Worm (Caenorhabditis elegans) whole organism, mixed stage, embryonic: Measurements from ENCODE around the gene C05G5.3.

Experiments used
- M03D4.4 ChIP-seq: sonication (generic microtip); optimal IDR thresholded peaks from 2 replicates; lab custom pipeline; 2017; ENCODE audit warnings: mild to moderate bottlenecking, missing genetic modification characterization, missing compliant biosample characterization
- bed-3 ChIP-seq: fragments of 200-800 bp; sonication (Bioruptor generic); optimal IDR thresholded peaks from 3 replicates; lab custom pipeline; 2018; ENCODE audit warnings: mild to moderate bottlenecking, missing genetic modification characterization, moderate library complexity, missing compliant biosample characterization
- ceh-39 ChIP-seq: fragments of 150-350 bp; optimal IDR thresholded peaks from 2 replicates; lab custom pipeline; 2014; ENCODE audit warnings: missing biosample characterization, missing genetic modification characterization
- ceh-43 ChIP-seq: fragments of 200-800 bp; sonication (Bioruptor generic); optimal IDR thresholded peaks from 2 replicates; lab custom pipeline; 2018; ENCODE audit warnings: mild to moderate bottlenecking, missing genetic modification characterization, moderate library complexity, missing compliant biosample characterization
- ceh-83 ChIP-seq: fragments of 200-800 bp; sonication (Bioruptor generic); optimal IDR thresholded peaks from 2 replicates; lab custom pipeline; 2018; ENCODE audit warnings: mild to moderate bottlenecking, missing genetic modification characterization, missing compliant biosample characterization
- ces-1 ChIP-seq: fragments of 150-350 bp; optimal IDR thresholded peaks from 2 replicates; lab custom pipeline; 2014; ENCODE audit warnings: missing biosample characterization, missing genetic modification reagents, missing genetic modification characterization
- cnd-1 ChIP-seq: fragments of 200-800 bp; sonication (Bioruptor generic); optimal IDR thresholded peaks from 2 replicates; lab custom pipeline; 2018; ENCODE audit warnings: mild to moderate bottlenecking, missing genetic modification characterization, missing compliant biosample characterization
- drap-1 ChIP-seq: fragments of 200-800 bp; sonication (Bioruptor generic); optimal IDR thresholded peaks from 3 replicates; lab custom pipeline; 2018; ENCODE audit warnings: mild to moderate bottlenecking, missing genetic modification characterization, missing compliant biosample characterization
- elt-1 ChIP-seq: sonication (generic microtip); optimal IDR thresholded peaks from 2 replicates; lab custom pipeline; 2017; ENCODE audit warnings: missing genetic modification characterization, mild to moderate bottlenecking, missing compliant biosample characterization, antibody characterized with exemption, moderate library complexity, borderline replicate concordance; ENCODE audit not compliant: insufficient read depth
- elt-3 ChIP-seq: fragments of 150-350 bp; optimal IDR thresholded peaks from 2 replicates; lab custom pipeline; 2014; ENCODE audit warnings: missing biosample characterization, missing genetic modification characterization
- flh-1 ChIP-seq: fragments of 200-800 bp; sonication (Bioruptor generic); optimal IDR thresholded peaks from 2 replicates; lab custom pipeline; 2018; ENCODE audit warnings: mild to moderate bottlenecking, missing genetic modification characterization, moderate library complexity, missing compliant biosample characterization
- ham-2 ChIP-seq: fragments of 200-800 bp; sonication (Bioruptor generic); optimal IDR thresholded peaks from 2 replicates; lab custom pipeline; 2018; ENCODE audit warnings: mild to moderate bottlenecking, missing genetic modification characterization, missing compliant biosample characterization
- hlh-1 ChIP-seq: fragments of 150-350 bp; optimal IDR thresholded peaks from 2 replicates; lab custom pipeline; 2014; ENCODE audit warnings: missing biosample characterization, missing genetic modification reagents, missing genetic modification characterization
- lin-13 ChIP-seq: fragments of 150-350 bp; optimal IDR thresholded peaks from 2 replicates; lab custom pipeline; 2014; ENCODE audit warnings: missing biosample characterization, missing genetic modification characterization
- mab-5 ChIP-seq: fragments of 150-350 bp; optimal IDR thresholded peaks from 2 replicates; lab custom pipeline; 2014; ENCODE audit warnings: missing biosample characterization, missing genetic modification characterization
- mep-1 ChIP-seq: fragments of 150-350 bp; optimal IDR thresholded peaks from 2 replicates; lab custom pipeline; 2017; ENCODE audit warnings: missing biosample characterization, missing genetic modification reagents, missing genetic modification characterization, inconsistent platforms
- mls-2 ChIP-seq: sonication (generic microtip); optimal IDR thresholded peaks from 2 replicates; lab custom pipeline; 2016; ENCODE audit warnings: mild to moderate bottlenecking, missing genetic modification characterization, moderate library complexity, missing compliant biosample characterization
- nhr-12 ChIP-seq: fragments of 150-350 bp; optimal IDR thresholded peaks from 2 replicates; lab custom pipeline; 2014; ENCODE audit warnings: missing biosample characterization, missing genetic modification characterization
- nhr-2 ChIP-seq: fragments of 150-350 bp; optimal IDR thresholded peaks from 2 replicates; lab custom pipeline; 2014; ENCODE audit warnings: missing biosample characterization, missing genetic modification characterization
- nhr-237 ChIP-seq: fragments of 150-350 bp; optimal IDR thresholded peaks from 2 replicates; lab custom pipeline; 2014; ENCODE audit warnings: missing biosample characterization, missing genetic modification characterization
- nhr-28 ChIP-seq: fragments of 150-350 bp; optimal IDR thresholded peaks from 2 replicates; lab custom pipeline; 2014; ENCODE audit warnings: missing biosample characterization, missing genetic modification characterization
- nhr-76 ChIP-seq: sonication (generic microtip); optimal IDR thresholded peaks from 2 replicates; lab custom pipeline; 2017; ENCODE audit warnings: missing biosample characterization, missing genetic modification characterization
- sem-2 ChIP-seq: fragments of 200-800 bp; sonication (Bioruptor generic); optimal IDR thresholded peaks from 2 replicates; lab custom pipeline; 2018; ENCODE audit warnings: mild to moderate bottlenecking, missing genetic modification characterization, missing compliant biosample characterization
- snpc-4 ChIP-seq: fragments of 150-350 bp; optimal IDR thresholded peaks from 2 replicates; lab custom pipeline; 2014; ENCODE audit warnings: missing biosample characterization, missing genetic modification characterization
- sptf-1 ChIP-seq: sonication (generic microtip); optimal IDR thresholded peaks from 2 replicates; lab custom pipeline; 2017; ENCODE audit warnings: mild to moderate bottlenecking, missing genetic modification characterization, moderate library complexity, missing compliant biosample characterization
- tbx-8 ChIP-seq: fragments of 200-800 bp; sonication (Bioruptor generic); optimal IDR thresholded peaks from 2 replicates; lab custom pipeline; 2018; ENCODE audit warnings: mild to moderate bottlenecking, missing genetic modification characterization, moderate library complexity, missing compliant biosample characterization
- unc-120 ChIP-seq: sonication (generic microtip); optimal IDR thresholded peaks from 2 replicates; lab custom pipeline; 2017; ENCODE audit warnings: missing genetic modification characterization, missing compliant biosample characterization; ENCODE audit not compliant: poor library complexity, severe bottlenecking
- unc-39 ChIP-seq: fragments of 150-350 bp; optimal IDR thresholded peaks from 2 replicates; lab custom pipeline; 2014; ENCODE audit warnings: missing biosample characterization, missing genetic modification characterization
- unc-62 ChIP-seq: fragments of 150-350 bp; optimal IDR thresholded peaks from 2 replicates; lab custom pipeline; 2014; ENCODE audit warnings: missing biosample characterization, missing genetic modification reagents, missing genetic modification characterization
- zip-8 ChIP-seq: fragments of 150-350 bp; optimal IDR thresholded peaks from 2 replicates; lab custom pipeline; 2014; ENCODE audit warnings: missing biosample characterization, missing genetic modification characterization
- ztf-11 ChIP-seq: fragments of 150-350 bp; optimal IDR thresholded peaks from 2 replicates; lab custom pipeline; 2014; ENCODE audit warnings: missing biosample characterization, missing genetic modification characterization

The C05G5.3 gene

DNA sequence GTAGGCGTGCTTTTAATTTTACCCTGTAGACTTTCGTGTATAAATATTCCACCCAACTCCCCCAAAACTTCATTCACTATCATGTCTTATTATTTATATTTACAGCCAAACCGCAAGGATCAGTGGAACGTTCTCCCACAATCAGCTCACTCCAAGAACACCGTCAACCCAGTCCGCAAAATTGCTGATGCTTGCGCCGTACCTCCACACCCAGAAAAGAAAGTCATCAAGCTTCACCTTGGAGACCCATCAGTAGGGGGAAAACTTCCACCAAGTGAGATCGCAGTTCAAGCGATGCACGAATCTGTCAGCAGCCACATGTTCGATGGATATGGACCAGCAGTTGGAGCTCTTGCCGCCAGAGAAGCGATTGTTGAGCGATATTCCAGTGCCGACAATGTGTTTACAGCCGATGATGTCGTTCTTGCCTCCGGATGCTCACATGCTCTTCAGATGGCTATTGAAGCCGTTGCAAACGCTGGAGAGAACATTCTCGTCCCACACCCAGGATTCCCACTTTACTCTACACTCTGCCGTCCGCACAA is 39.5 kb upstream of the C05G5.3 start:
- TF ChIP-seq bed-3 (GFP tag; lab: Kevin White, UChicago), result no peak
- no peak for TF ChIP-seq ceh-83 (GFP tag; lab: Kevin White, UChicago)
- no peak for TF ChIP-seq zip-8 (tag; lab: Kevin White, UChicago)
- TF ChIP-seq mab-5 (tag; lab: Kevin White, UChicago), result no peak
- no peak for TF ChIP-seq snpc-4 (tag; lab: Kevin White, UChicago)
- no peak for TF ChIP-seq nhr-237 (tag; lab: Kevin White, UChicago)
- no peak for TF ChIP-seq hlh-1
- no peak for TF ChIP-seq sem-2 (GFP tag; lab: Kevin White, UChicago)
- TF ChIP-seq ztf-11 (tag; lab: Kevin White, UChicago), result no peak
- TF ChIP-seq nhr-76 (tag; lab: Kevin White, UChicago), result no peak
- TF ChIP-seq lin-13 (tag; lab: Kevin White, UChicago), result no peak
- TF ChIP-seq unc-120 (tag; lab: Kevin White, UChicago), result no peak
- no peak for TF ChIP-seq unc-39 (tag; lab: Kevin White, UChicago)
- TF ChIP-seq nhr-2 (tag; lab: Kevin White, UChicago), result no peak

DNA sequence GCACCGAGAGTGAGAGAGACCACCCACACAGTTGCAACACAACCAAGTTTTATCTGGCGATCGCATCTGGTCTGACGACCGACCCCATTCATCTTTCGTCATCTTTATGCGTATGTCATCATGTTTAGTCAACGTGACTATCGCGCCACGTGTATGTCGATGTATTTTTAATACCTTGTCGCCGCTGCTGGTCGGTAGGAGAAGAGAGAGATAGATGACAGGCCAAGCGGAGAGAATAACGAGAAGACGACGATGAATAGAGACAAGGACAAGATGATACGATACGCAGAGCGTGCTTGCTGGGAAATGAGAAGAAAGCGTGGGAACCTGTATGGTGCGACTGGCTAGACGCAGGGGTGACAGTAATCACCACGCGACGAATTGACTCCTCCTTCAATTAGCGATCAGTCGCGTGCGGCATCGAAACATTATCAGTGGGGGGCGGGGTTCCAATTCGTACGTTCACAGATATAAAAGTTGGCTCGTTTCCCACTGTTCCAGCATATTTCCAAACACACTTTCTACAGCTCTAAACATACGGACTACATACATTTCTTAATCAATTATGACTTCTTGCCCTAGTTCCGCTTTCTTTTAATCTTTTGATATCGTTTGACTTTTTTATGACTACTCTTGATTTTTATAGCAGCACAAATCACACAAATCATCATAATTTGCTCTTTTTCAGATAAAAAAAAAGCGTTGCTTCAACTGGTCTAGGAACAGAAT is 38.7 kb upstream of the C05G5.3 start, which contains the start of gene tatn-1:
tatn-1 (plus strand) TSS at position 689 of the 729 bp plus-strand sequence.
- no peak for TF ChIP-seq mab-5 (tag; lab: Kevin White, UChicago)
- TF ChIP-seq cnd-1 (tag; lab: Kevin White, UChicago), result no peak
- TF ChIP-seq ztf-11 (tag; lab: Kevin White, UChicago), result no peak
- TF ChIP-seq snpc-4 (tag; lab: Kevin White, UChicago), result no peak
- no peak for TF ChIP-seq zip-8 (tag; lab: Kevin White, UChicago)
- no peak for TF ChIP-seq ceh-83 (GFP tag; lab: Kevin White, UChicago)
- no peak for TF ChIP-seq bed-3 (GFP tag; lab: Kevin White, UChicago)
- TF ChIP-seq ceh-43 (GFP tag; lab: Kevin White, UChicago), result no peak
- no peak for TF ChIP-seq nhr-237 (tag; lab: Kevin White, UChicago)
- TF ChIP-seq mep-1, result peak; percentile 23
- no peak for TF ChIP-seq ceh-39 (tag; lab: Kevin White, UChicago)
- no peak for TF ChIP-seq sptf-1 (tag; lab: Kevin White, UChicago)
- TF ChIP-seq unc-62 (GFP tag; lab: Kevin White, UChicago), result peak; percentile 91
- TF ChIP-seq nhr-12, result no peak
- no peak for TF ChIP-seq sem-2 (GFP tag; lab: Kevin White, UChicago)
- TF ChIP-seq tbx-8 (GFP tag; lab: Kevin White, UChicago), result no peak
- peak; percentile 13 for TF ChIP-seq nhr-2 (tag; lab: Kevin White, UChicago)
- TF ChIP-seq lin-13 (tag; lab: Kevin White, UChicago), result no peak
- TF ChIP-seq unc-120 (tag; lab: Kevin White, UChicago), result no peak
- TF ChIP-seq unc-39 (tag; lab: Kevin White, UChicago), result no peak
- TF ChIP-seq nhr-28 (tag; lab: Kevin White, UChicago), result no peak
- TF ChIP-seq hlh-1, result no peak
- TF ChIP-seq drap-1 (GFP tag; lab: Kevin White, UChicago), result no peak
- peak; percentile 88 for TF ChIP-seq ham-2 (GFP tag; lab: Kevin White, UChicago)
- TF ChIP-seq elt-3 (tag; lab: Kevin White, UChicago), result peak; percentile 89
- no peak for TF ChIP-seq flh-1 (GFP tag; lab: Kevin White, UChicago)
- TF ChIP-seq M03D4.4 (tag; lab: Kevin White, UChicago), result no peak
- no peak for TF ChIP-seq nhr-76 (tag; lab: Kevin White, UChicago)
- TF ChIP-seq elt-1, result peak; percentile 93
- TF ChIP-seq mls-2, result no peak
- no peak for TF ChIP-seq ces-1 (GFP tag; lab: Kevin White, UChicago)

- TF ChIP-seq nhr-76 (tag; lab: Kevin White, UChicago) (no peak), mep-1 (no peak), flh-1 (GFP tag; lab: Kevin White, UChicago) (no peak), M03D4.4 (tag; lab: Kevin White, UChicago) (no peak), elt-1 (no peak), mab-5 (tag; lab: Kevin White, UChicago) (no peak), elt-3 (tag; lab: Kevin White, UChicago) (no peak)
Observed at ce11 chrX:14787557-14787932, 35.7 kb upstream of the C05G5.3 start.
